Fruit fly (Drosophila melanogaster) whole organism, embryonic: Measurements from ENCODE around the gene CG11695.

Source experiments
- CG10462 ChIP-seq: fragments of 200-800 bp; sonication (Bioruptor generic); optimal IDR thresholded peaks from 2 replicates; lab custom pipeline; 2016; ENCODE audit warnings: missing biosample characterization, missing genetic modification characterization
- CG15011 ChIP-seq: fragments of 200-800 bp; sonication (Bioruptor generic); optimal IDR thresholded peaks from 3 replicates; lab custom pipeline; 2018; ENCODE audit warnings: missing biosample characterization, mild to moderate bottlenecking, missing genetic modification characterization
- CG15479 ChIP-seq: fragments of 200-800 bp; sonication (Bioruptor generic); optimal IDR thresholded peaks from 3 replicates; lab custom pipeline; 2019; ENCODE audit warnings: missing biosample characterization, mild to moderate bottlenecking, missing genetic modification characterization, moderate library complexity
- CG15514 ChIP-seq: fragments of 200-800 bp; sonication (Bioruptor generic); optimal IDR thresholded peaks from 3 replicates; lab custom pipeline; 2017; ENCODE audit warnings: missing biosample characterization, missing genetic modification characterization, mild to moderate bottlenecking, moderate library complexity, missing genetic modification reagents
- CG15601 ChIP-seq: fragments of 200-800 bp; sonication (Bioruptor generic); optimal IDR thresholded peaks from 3 replicates; lab custom pipeline; 2019; ENCODE audit warnings: missing biosample characterization, mild to moderate bottlenecking, missing genetic modification characterization, moderate library complexity
- CG1602 ChIP-seq: fragments of 200-800 bp; sonication (Bioruptor generic); optimal IDR thresholded peaks from 3 replicates; lab custom pipeline; 2016; ENCODE audit warnings: missing biosample characterization, missing genetic modification characterization
- CG18262 ChIP-seq: fragments of 200-800 bp; optimal IDR thresholded peaks from 3 replicates; lab custom pipeline; 2019; ENCODE audit warnings: missing biosample characterization, mild to moderate bottlenecking, missing genetic modification characterization, moderate library complexity
- CG18619 ChIP-seq: fragments of 200-800 bp; sonication (Bioruptor generic); optimal IDR thresholded peaks from 3 replicates; lab custom pipeline; 2017; ENCODE audit warnings: missing biosample characterization, mild to moderate bottlenecking, missing genetic modification characterization
- CG30403 ChIP-seq: fragments of 200-800 bp; sonication (Bioruptor generic); optimal IDR thresholded peaks from 3 replicates; lab custom pipeline; 2016; ENCODE audit warnings: missing biosample characterization, missing genetic modification characterization
- CG33557 ChIP-seq: fragments of 200-800 bp; sonication (Bioruptor generic); optimal IDR thresholded peaks from 2 replicates; lab custom pipeline; 2019; ENCODE audit warnings: missing biosample characterization, mild to moderate bottlenecking, missing genetic modification characterization, moderate library complexity
- CG34422 ChIP-seq: fragments of 200-800 bp; sonication (Bioruptor generic); IDR thresholded peaks from 3 replicates; pipeline ENCODE4 v1.3.6; 2022; ENCODE audit warnings: missing biosample characterization, missing genetic modification characterization
- CG3847 ChIP-seq: fragments of 200-800 bp; sonication (Bioruptor generic); IDR thresholded peaks from 2 replicates; pipeline ENCODE4 v1.3.6; 2022; ENCODE audit warnings: missing biosample characterization, missing genetic modification characterization
- CG3995 ChIP-seq: fragments of 200-800 bp; sonication (Bioruptor generic); optimal IDR thresholded peaks from 3 replicates; lab custom pipeline; 2016; ENCODE audit warnings: missing biosample characterization, missing genetic modification characterization
- CG4404 ChIP-seq: fragments of 200-800 bp; sonication (Bioruptor generic); IDR thresholded peaks from 2 replicates; pipeline ENCODE4 v1.3.6; 2022; ENCODE audit warnings: missing biosample characterization, missing genetic modification characterization
- CG4617 ChIP-seq: fragments of 200-800 bp; sonication (Bioruptor generic); optimal IDR thresholded peaks from 3 replicates; lab custom pipeline; 2016; ENCODE audit warnings: missing biosample characterization, missing genetic modification characterization, borderline replicate concordance
- CG4820 ChIP-seq: fragments of 200-800 bp; sonication (Bioruptor generic); optimal IDR thresholded peaks from 3 replicates; lab custom pipeline; 2016; ENCODE audit warnings: missing biosample characterization, missing genetic modification characterization
- CG6254 ChIP-seq: fragments of 200-800 bp; sonication (Bioruptor generic); optimal IDR thresholded peaks from 3 replicates; lab custom pipeline; 2017; ENCODE audit warnings: mild to moderate bottlenecking, missing biosample characterization, missing genetic modification reagents, missing genetic modification characterization
- CG8281 ChIP-seq: fragments of 200-800 bp; sonication (Bioruptor generic); optimal IDR thresholded peaks from 2 replicates; lab custom pipeline; 2018; ENCODE audit warnings: missing biosample characterization, mild to moderate bottlenecking, missing genetic modification characterization, moderate library complexity
- CG9797 ChIP-seq: fragments of 200-800 bp; sonication (Bioruptor generic); optimal IDR thresholded peaks from 3 replicates; lab custom pipeline; 2018; ENCODE audit warnings: missing biosample characterization, mild to moderate bottlenecking, missing genetic modification characterization
- D ChIP-seq, 2 experiments: fragments of 200-800 bp in 1 of 2; fragments of >200 bp in 1 of 2; sonication (Bioruptor generic) in 1 of 2; optimal IDR thresholded peaks; 2 replicates in 1 of 2; 3 replicates in 1 of 2; lab custom pipeline; 2017; ENCODE audit warnings: mild to moderate bottlenecking in 1 of 2, missing biosample characterization in 1 of 2, missing genetic modification characterization in 1 of 2, missing genetic modification reagents in 1 of 2
- Dek ChIP-seq: fragments of 200-800 bp; sonication (Bioruptor generic); optimal IDR thresholded peaks from 3 replicates; lab custom pipeline; 2019; ENCODE audit warnings: missing biosample characterization, mild to moderate bottlenecking, missing genetic modification characterization, moderate library complexity
- Ets65A ChIP-seq: fragments of 200-800 bp; sonication (Bioruptor generic); peaks from one replicate; lab custom pipeline; 2016; ENCODE audit warnings: missing biosample characterization, missing genetic modification characterization
- HHEX ChIP-seq: fragments of 200-800 bp; sonication (Bioruptor generic); optimal IDR thresholded peaks from 3 replicates; lab custom pipeline; 2017; ENCODE audit warnings: missing biosample characterization, mild to moderate bottlenecking, missing genetic modification characterization, missing genetic modification reagents
- HmgZ ChIP-seq: fragments of 200-800 bp; sonication (Bioruptor generic); optimal IDR thresholded peaks from 2 replicates; lab custom pipeline; 2018; ENCODE audit warnings: missing biosample characterization, mild to moderate bottlenecking, missing genetic modification characterization
- Max ChIP-seq: fragments of 200-800 bp; sonication (Bioruptor generic); optimal IDR thresholded peaks from 2 replicates; lab custom pipeline; 2016; ENCODE audit warnings: missing biosample characterization, mild to moderate bottlenecking, missing genetic modification characterization
- Meics ChIP-seq: fragments of 200-800 bp; sonication (Bioruptor generic); optimal IDR thresholded peaks from 2 replicates; lab custom pipeline; 2017; ENCODE audit warnings: missing biosample characterization, mild to moderate bottlenecking, missing genetic modification characterization
- Nf-YA ChIP-seq: fragments of 200-800 bp; sonication (Bioruptor generic); IDR thresholded peaks from 2 replicates; pipeline ENCODE4 v1.3.6; 2022; ENCODE audit warnings: missing biosample characterization, missing genetic modification characterization
- Nf-YB ChIP-seq: fragments of 200-800 bp; sonication (Bioruptor generic); optimal IDR thresholded peaks from 3 replicates; lab custom pipeline; 2019; ENCODE audit warnings: missing biosample characterization, mild to moderate bottlenecking, missing genetic modification characterization, moderate library complexity
- NfI ChIP-seq: fragments of 200-800 bp; sonication (Bioruptor generic); optimal IDR thresholded peaks from 3 replicates; lab custom pipeline; 2018; ENCODE audit warnings: missing biosample characterization, mild to moderate bottlenecking, missing genetic modification characterization, moderate library complexity
- Sin3A ChIP-seq: fragments of >200 bp; optimal IDR thresholded peaks from 2 replicates; lab custom pipeline; 2018
- Six4 ChIP-seq: fragments of 200-800 bp; sonication (Bioruptor generic); optimal IDR thresholded peaks from 2 replicates; lab custom pipeline; 2016; ENCODE audit warnings: missing biosample characterization, missing genetic modification characterization
- Sry-β ChIP-seq: fragments of 200-800 bp; sonication (Bioruptor generic); optimal IDR thresholded peaks from 2 replicates; lab custom pipeline; 2018; ENCODE audit warnings: missing biosample characterization, mild to moderate bottlenecking, missing genetic modification characterization, moderate library complexity
- az2 ChIP-seq: fragments of 200-800 bp; sonication (Bioruptor generic); optimal IDR thresholded peaks from 3 replicates; lab custom pipeline; 2016; ENCODE audit warnings: missing biosample characterization, missing genetic modification characterization
- bsh ChIP-seq, 2 experiments: fragments of 200-800 bp; sonication (Bioruptor generic); optimal IDR thresholded peaks; 2 replicates each; lab custom pipeline; 2017 to 2018; ENCODE audit warnings: mild to moderate bottlenecking in 2 of 2, missing biosample characterization in 2 of 2, missing genetic modification characterization in 2 of 2, moderate library complexity in 1 of 2
- crp ChIP-seq, 2 experiments: fragments of 200-800 bp; sonication (Bioruptor generic); optimal IDR thresholded peaks; 2 replicates in 1 of 2; 3 replicates in 1 of 2; lab custom pipeline; 2017; ENCODE audit warnings: missing biosample characterization in 2 of 2, missing genetic modification characterization in 2 of 2, mild to moderate bottlenecking in 1 of 2, moderate library complexity in 1 of 2
- dati ChIP-seq: fragments of 200-800 bp; sonication (Bioruptor generic); IDR thresholded peaks from 2 replicates; pipeline ENCODE4 v1.3.6; 2022; ENCODE audit warnings: missing biosample characterization, missing genetic modification characterization
- dmrt11E ChIP-seq: fragments of 200-800 bp; sonication (Bioruptor generic); optimal IDR thresholded peaks from 3 replicates; lab custom pipeline; 2018; ENCODE audit warnings: missing biosample characterization, mild to moderate bottlenecking, missing genetic modification characterization, moderate library complexity
- dysf ChIP-seq: fragments of 200-800 bp; sonication (Bioruptor generic); IDR thresholded peaks from 3 replicates; pipeline ENCODE4 v1.3.6; 2022; ENCODE audit warnings: missing biosample characterization, missing genetic modification characterization
- fd3F ChIP-seq: fragments of 200-800 bp; sonication (Bioruptor generic); optimal IDR thresholded peaks from 2 replicates; lab custom pipeline; 2018; ENCODE audit warnings: missing biosample characterization, mild to moderate bottlenecking, missing genetic modification characterization, moderate library complexity
- lbe ChIP-seq: fragments of 200-800 bp; sonication (Bioruptor generic); optimal IDR thresholded peaks from 2 replicates; lab custom pipeline; 2016; ENCODE audit warnings: missing biosample characterization, mild to moderate bottlenecking, missing genetic modification characterization
- nmo ChIP-seq: fragments of 200-800 bp; sonication (Bioruptor generic); optimal IDR thresholded peaks from 2 replicates; lab custom pipeline; 2018; ENCODE audit warnings: missing biosample characterization, mild to moderate bottlenecking, missing genetic modification characterization, moderate library complexity
- run ChIP-seq: fragments of 200-800 bp; sonication (Bioruptor generic); optimal IDR thresholded peaks from 3 replicates; lab custom pipeline; 2018; ENCODE audit warnings: missing biosample characterization, mild to moderate bottlenecking, missing genetic modification characterization
- seq ChIP-seq: fragments of 200-800 bp; sonication (Bioruptor generic); IDR thresholded peaks from 2 replicates; pipeline ENCODE4 v1.3.6; 2022; ENCODE audit warnings: missing biosample characterization, missing genetic modification characterization
- sob ChIP-seq: fragments of 200-800 bp; sonication (Bioruptor generic); IDR thresholded peaks from 2 replicates; pipeline ENCODE4 v1.3.6; 2022; ENCODE audit warnings: missing biosample characterization, missing genetic modification characterization
- trem ChIP-seq: fragments of 200-800 bp; optimal IDR thresholded peaks from 3 replicates; lab custom pipeline; 2019; ENCODE audit warnings: missing biosample characterization, mild to moderate bottlenecking, missing genetic modification characterization, moderate library complexity
- unpg ChIP-seq: fragments of 200-800 bp; sonication (Bioruptor generic); optimal IDR thresholded peaks from 3 replicates; lab custom pipeline; 2018; ENCODE audit warnings: missing biosample characterization, mild to moderate bottlenecking, missing genetic modification characterization, moderate library complexity
- zf30C ChIP-seq: fragments of 200-800 bp; sonication (Bioruptor generic); optimal IDR thresholded peaks from 3 replicates; lab custom pipeline; 2018; ENCODE audit warnings: missing biosample characterization, mild to moderate bottlenecking, missing genetic modification characterization
- zfh1 ChIP-seq: fragments of 200-800 bp; sonication (Bioruptor generic); IDR thresholded peaks from 3 replicates; pipeline ENCODE4 v1.3.6; 2022; ENCODE audit warnings: missing biosample characterization, missing genetic modification characterization

The CG11695 gene

dm6 chrX:11569956-11570695 is 6.6 kb upstream of the CG11695 start, which contains the start of the genes Polr2A and CG11699 (continued):
- TF ChIP-seq unpg (peak; percentile 2), Nf-YA (GFP tag; lab: Robert Waterston, UW) (no peak), CG1602 (peak; percentile 23), CG3847 (peak; percentile 67), Six4 (peak; percentile 12), bsh (GFP tag; optimal IDR thresholded peaks at IDR 0.05; lab: Kevin White, UChicago) (peak; percentile 6 to 57), az2 (GFP tag; lab: Kevin White, UChicago) (peak; percentile 19), CG18619 (GFP tag; lab: Kevin White, UChicago) (no peak), HmgZ (tag; lab: Kevin White, UChicago) (peak; percentile 63), trem (tag; lab: Kevin White, UChicago) (peak; percentile 63), CG18262 (tag; lab: Kevin White, UChicago) (peak; percentile 46), seq (GFP tag; lab: Robert Waterston, UW) (peak; percentile 36; the same call in 1 of the 2 replicates), Nf-YB (GFP tag; lab: Kevin White, UChicago) (peak; percentile 5), CG33557 (no peak), CG15514 (GFP tag; lab: Kevin White, UChicago) (peak; percentile 70), CG4404 (GFP tag; lab: Robert Waterston, UW) (peak; percentile 25; the same call in 1 of the 2 replicates), lbe (GFP tag; lab: Kevin White, UChicago) (peak; percentile 44), crp (GFP tag; optimal IDR thresholded peaks at IDR 0.05; lab: Kevin White, UChicago) (peak; percentile 3 to 90), CG4617 (peak; percentile 42), zf30C (GFP tag; lab: Kevin White, UChicago) (no peak), Ets65A (GFP tag; lab: Kevin White, UChicago) (peak; percentile 81), Sry-β (GFP tag; lab: Kevin White, UChicago) (peak; percentile 95), Max (GFP tag; lab: Kevin White, UChicago) (peak; percentile 47), Dek (tag; lab: Kevin White, UChicago) (peak; percentile 59), HHEX (GFP tag; lab: Kevin White, UChicago) (peak; percentile 61), CG15479 (GFP tag; lab: Kevin White, UChicago) (peak; percentile 36), CG15011 (GFP tag; lab: Kevin White, UChicago) (no peak), CG34422 (GFP tag; lab: Robert Waterston, UW) (peak; percentile 64; the same call in 1 of the 3 replicates), Meics (peak; percentile 44), CG9797 (GFP tag; lab: Kevin White, UChicago) (peak; percentile 87), dmrt11E (tag; lab: Kevin White, UChicago) (peak; percentile 50), dysf (peak; percentile 35; the same call in 1 of the 3 replicates), dati (GFP tag; lab: Robert Waterston, UW) (no peak), CG4820 (peak; percentile 3), CG15601 (tag; lab: Kevin White, UChicago) (peak; percentile 39), nmo (peak; percentile 75), CG3995 (GFP tag; lab: Kevin White, UChicago) (peak; percentile 42), CG30403 (GFP tag; lab: Kevin White, UChicago) (peak; percentile 57), CG10462 (peak; percentile 4), NfI (peak; percentile 32), Sin3A (peak; percentile 81), CG6254 (GFP tag; lab: Kevin White, UChicago) (peak; percentile 8), zfh1 (GFP tag; lab: Robert Waterston, UW) (0 out of 3 replicates have a peak, but pooled peaks have one; percentile 32), sob (GFP tag; lab: Robert Waterston, UW) (peak; percentile 57), fd3F (peak; percentile 10), CG8281 (no peak), D (optimal IDR thresholded peaks at IDR 0.05; lab: Kevin White, UChicago) (no peak), D (GFP tag; optimal IDR thresholded peaks at IDR 0.05; lab: Kevin White, UChicago) (peak; percentile 18), run (tag; lab: Kevin White, UChicago) (no peak)
